Worm (Caenorhabditis elegans): ENCODE results near the gene fkh-9.

The fkh-9 gene

DNA sequence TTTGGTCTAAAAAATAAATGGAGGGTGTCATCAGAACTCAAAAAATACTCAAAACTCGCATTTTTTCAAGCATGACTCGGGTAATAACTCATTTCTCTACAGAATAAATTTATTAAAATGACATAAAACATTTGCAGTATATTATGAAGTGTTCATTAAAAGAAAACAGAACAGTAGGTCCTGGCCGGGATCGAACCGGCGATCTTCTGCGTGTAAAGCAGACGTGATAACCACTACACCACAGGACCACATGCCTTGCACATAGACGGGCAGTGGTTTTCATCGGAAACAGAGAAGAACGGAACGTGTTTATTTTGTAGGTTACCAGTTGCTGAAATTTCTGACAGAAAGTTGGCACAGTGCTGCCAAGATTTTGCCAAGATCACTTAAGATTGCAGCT, 33.4 kb downstream of the fkh-9 start (continued):
- TF ChIP-seq dmd-9 (GFP tag; IDR thresholded peaks at IDR 0.05) (0 out of 2 replicates have a peak, but pooled peaks have one; percentile 13), nhr-111 (GFP tag; optimal IDR thresholded peaks at IDR 0.05) (no peak), tra-1 (GFP tag; IDR thresholded peaks at IDR 0.05) (peak; percentile 75), madf-9 (GFP tag; conservative IDR thresholded peaks at IDR 0.05) (0 out of 2 replicates have a peak, but pooled peaks have one; percentile 30), zfp-3 (GFP tag; conservative IDR thresholded peaks at IDR 0.05) (0 out of 2 replicates have a peak, but pooled peaks have one; percentile 43), aha-1 (tag) (peak; percentile 96), egl-43 (GFP tag; IDR thresholded peaks at IDR 0.05) (peak; percentile 76), dve-1 (tag; optimal IDR thresholded peaks at IDR 0.05; ENCODE audit: insufficient read depth) (peak; percentile 72), fkh-10 (GFP tag; optimal IDR thresholded peaks at IDR 0.05) (no peak), F26F4.8 (GFP tag; conservative IDR thresholded peaks at IDR 0.05) (peak; percentile 36; the same call in 1 of the 2 replicates), pqm-1 (tag; optimal IDR thresholded peaks at IDR 0.05) (no peak), ceh-20 (GFP tag; IDR thresholded peaks at IDR 0.05) (0 out of 2 replicates have a peak, but pooled peaks have one; percentile 10), F49E8.2 (tag; optimal IDR thresholded peaks at IDR 0.05; ENCODE audit: borderline replicate concordance) (peak; percentile 42), lim-7 (GFP tag; IDR thresholded peaks at IDR 0.05) (peak; percentile 88), madf-5 (GFP tag; IDR thresholded peaks at IDR 0.05) (peak; percentile 74 to 84; a peak in 1 of 4 replicates), mes-2 (tag; optimal IDR thresholded peaks at IDR 0.05; ENCODE audit: poor library complexity, severe bottlenecking) (peak; percentile 53), duxl-1 (tag; optimal IDR thresholded peaks at IDR 0.05; ENCODE audit: poor library complexity) (peak; percentile 75), lin-1 (GFP tag; IDR thresholded peaks at IDR 0.05) (peak; percentile 74; the same call in 1 of the 2 replicates), pha-4 (GFP tag; IDR thresholded peaks at IDR 0.05) (peak; percentile 71; the same call in 1 of the 2 replicates), pha-4 (tag; optimal IDR thresholded peaks at IDR 0.05) (no peak), lir-3 (tag; optimal IDR thresholded peaks at IDR 0.05) (peak; percentile 50), daf-16 (GFP tag; optimal IDR thresholded peaks at IDR 0.05) (peak in 1 of 2 experiments; percentile 22), daf-16 (tag; optimal IDR thresholded peaks at IDR 0.05) (peak; percentile 81), vab-7 (GFP tag; IDR thresholded peaks at IDR 0.05) (peak; percentile 81), D1046.2 (GFP tag; IDR thresholded peaks at IDR 0.05) (peak; percentile 63; the same call in 1 of the 2 replicates), nhr-237 (tag; optimal IDR thresholded peaks at IDR 0.05) (no peak), hif-1 (tag; optimal IDR thresholded peaks at IDR 0.05) (no peak), arid-1 (GFP tag; conservative IDR thresholded peaks at IDR 0.05) (0 out of 2 replicates have a peak, but pooled peaks have one; percentile 26), snpc-1.2 (GFP tag; IDR thresholded peaks at IDR 0.05) (peak; percentile 83), daf-8 (GFP tag; IDR thresholded peaks at IDR 0.05) (0 out of 2 replicates have a peak, but pooled peaks have one; percentile 42), nhr-6 (tag; optimal IDR thresholded peaks at IDR 0.05) (peak; percentile 54), gei-8 (GFP tag; optimal IDR thresholded peaks at IDR 0.05) (peak; percentile 28)

DNA sequence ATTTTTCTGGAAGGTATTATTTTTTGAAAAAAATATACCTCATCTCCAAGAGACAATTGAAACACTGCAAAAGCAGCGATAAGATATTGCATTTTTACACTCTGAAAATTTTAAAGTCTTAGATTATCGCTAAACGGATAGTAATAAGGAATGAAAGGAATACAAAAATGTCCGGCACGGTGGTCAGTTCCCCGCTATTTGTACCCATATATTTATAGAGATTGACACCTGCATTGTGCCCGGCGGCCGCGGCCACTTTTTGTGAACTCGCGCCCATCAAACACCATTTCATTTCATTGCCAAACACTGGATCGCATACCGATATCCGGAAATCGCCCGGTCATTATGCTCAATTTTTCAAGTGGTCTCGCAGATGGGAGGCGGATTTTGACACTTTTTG, 34.0 kb downstream of the fkh-9 start, which contains the start of gene idpp-5:
Gene idpp-5, minus strand, starts transcription at position 101 of the 400 bp plus-strand sequence.
- TF ChIP-seq lin-15B (tag; optimal IDR thresholded peaks at IDR 0.05) (no peak), dve-1 (tag; optimal IDR thresholded peaks at IDR 0.05; ENCODE audit: insufficient read depth) (no peak), spr-1 (tag; optimal IDR thresholded peaks at IDR 0.05) (no peak), unc-62 (GFP tag; optimal IDR thresholded peaks at IDR 0.05 in 1 of 2) (peak in 1 of 2 experiments; percentile 84), unc-62 (tag; optimal IDR thresholded peaks at IDR 0.05) (no peak), ceh-62 (tag; optimal IDR thresholded peaks at IDR 0.05) (no peak), fkh-10 (GFP tag; optimal IDR thresholded peaks at IDR 0.05) (no peak), egl-43 (GFP tag; IDR thresholded peaks at IDR 0.05) (no peak), ama-1 (optimal IDR thresholded peaks at IDR 0.05) (no peak), ZK546.5 (tag; optimal IDR thresholded peaks at IDR 0.05) (no peak)
